Fruit fly (Drosophila melanogaster) whole organism, prepupa: ENCODE measurements around the gene Jon65Aiv.

Experiments
- Blimp-1 ChIP-seq: fragments of 200-800 bp; sonication (Bioruptor generic); optimal IDR thresholded peaks from 3 replicates; lab custom pipeline; 2017; ENCODE audit warnings: missing biosample characterization, missing genetic modification characterization, mild to moderate bottlenecking, moderate library complexity, missing genetic modification reagents
- CG10631 ChIP-seq: fragments of 200-800 bp; sonication (Bioruptor generic); optimal IDR thresholded peaks from 2 replicates; lab custom pipeline; 2016; ENCODE audit warnings: missing biosample characterization, missing genetic modification characterization
- CG10669 ChIP-seq: fragments of 200-800 bp; sonication (Bioruptor generic); optimal IDR thresholded peaks from 3 replicates; lab custom pipeline; 2018; ENCODE audit warnings: missing biosample characterization, mild to moderate bottlenecking, missing genetic modification characterization, moderate library complexity
- CG11294 ChIP-seq: fragments of 200-800 bp; sonication (Bioruptor generic); IDR thresholded peaks from 2 replicates; pipeline ENCODE4 v1.3.6; 2022; ENCODE audit warnings: missing biosample characterization, missing genetic modification characterization
- CG11902 ChIP-seq: fragments of 200-800 bp; sonication (Bioruptor generic); optimal IDR thresholded peaks from 3 replicates; lab custom pipeline; 2016; ENCODE audit warnings: missing biosample characterization, missing genetic modification characterization
- CG15336 ChIP-seq: fragments of 200-800 bp; sonication (Bioruptor generic); IDR thresholded peaks from 2 replicates; pipeline ENCODE4 v1.3.6; 2022; ENCODE audit warnings: missing biosample characterization, missing genetic modification characterization
- CG1621 ChIP-seq: fragments of 200-800 bp; sonication (Bioruptor generic); optimal IDR thresholded peaks from 3 replicates; lab custom pipeline; 2018; ENCODE audit warnings: missing biosample characterization, mild to moderate bottlenecking, missing genetic modification characterization
- CG34406 ChIP-seq: fragments of 200-800 bp; sonication (Bioruptor generic); optimal IDR thresholded peaks from 3 replicates; lab custom pipeline; 2016; ENCODE audit warnings: missing biosample characterization, missing genetic modification characterization
- CG3919 ChIP-seq: fragments of 200-800 bp; sonication (Bioruptor generic); optimal IDR thresholded peaks from 3 replicates; lab custom pipeline; 2016; ENCODE audit warnings: missing biosample characterization, missing genetic modification characterization
- CG4318 ChIP-seq: fragments of 200-800 bp; sonication (Bioruptor generic); optimal IDR thresholded peaks from 3 replicates; lab custom pipeline; 2017; ENCODE audit warnings: missing biosample characterization, mild to moderate bottlenecking, missing genetic modification characterization
- CG6276 ChIP-seq: fragments of 200-800 bp; sonication (Bioruptor generic); optimal IDR thresholded peaks from 2 replicates; lab custom pipeline; 2017; ENCODE audit warnings: missing biosample characterization, mild to moderate bottlenecking, missing genetic modification characterization
- CG6792 ChIP-seq: fragments of 200-800 bp; sonication (Bioruptor generic); optimal IDR thresholded peaks from 3 replicates; lab custom pipeline; 2016; ENCODE audit warnings: missing biosample characterization, missing genetic modification characterization
- CG7368 ChIP-seq: fragments of 200-800 bp; sonication (Bioruptor generic); optimal IDR thresholded peaks from 3 replicates; lab custom pipeline; 2016; ENCODE audit warnings: missing biosample characterization, missing genetic modification characterization
- CG8319 ChIP-seq: fragments of 200-800 bp; sonication (Bioruptor generic); optimal IDR thresholded peaks from 3 replicates; lab custom pipeline; 2016; ENCODE audit warnings: missing biosample characterization, missing genetic modification characterization
- Eip93F ChIP-seq: fragments of 200-800 bp; sonication (Bioruptor generic); optimal IDR thresholded peaks from 2 replicates; lab custom pipeline; 2016; ENCODE audit warnings: missing biosample characterization, mild to moderate bottlenecking, missing genetic modification characterization
- Ets96B ChIP-seq: fragments of 200-800 bp; optimal IDR thresholded peaks from 2 replicates; lab custom pipeline; 2019; ENCODE audit warnings: missing biosample characterization, mild to moderate bottlenecking, missing genetic modification characterization, moderate library complexity
- Lpt ChIP-seq: fragments of 200-800 bp; sonication (Bioruptor generic); optimal IDR thresholded peaks from 3 replicates; lab custom pipeline; 2016; ENCODE audit warnings: missing biosample characterization, missing genetic modification characterization
- Met ChIP-seq: fragments of 200-800 bp; sonication (Bioruptor generic); optimal IDR thresholded peaks from 3 replicates; lab custom pipeline; 2016; ENCODE audit warnings: missing biosample characterization, missing genetic modification characterization
- OdsH ChIP-seq: fragments of 200-800 bp; sonication (Bioruptor generic); optimal IDR thresholded peaks from 3 replicates; lab custom pipeline; 2016; ENCODE audit warnings: missing biosample characterization, missing genetic modification characterization
- Sox14 ChIP-seq: fragments of 200-800 bp; sonication (Bioruptor generic); optimal IDR thresholded peaks from 3 replicates; lab custom pipeline; 2016; ENCODE audit warnings: missing biosample characterization, missing genetic modification characterization
- achi ChIP-seq: fragments of 200-800 bp; sonication (Bioruptor generic); optimal IDR thresholded peaks from 3 replicates; lab custom pipeline; 2016; ENCODE audit warnings: missing biosample characterization, missing genetic modification characterization
- acj6 ChIP-seq: fragments of 200-800 bp; sonication (Bioruptor generic); optimal IDR thresholded peaks from 3 replicates; lab custom pipeline; 2016; ENCODE audit warnings: missing biosample characterization, missing genetic modification characterization
- dac ChIP-seq: fragments of 200-800 bp; sonication (Bioruptor generic); optimal IDR thresholded peaks from 2 replicates; lab custom pipeline; 2017; ENCODE audit warnings: missing biosample characterization, mild to moderate bottlenecking, missing genetic modification characterization
- eg ChIP-seq: fragments of 200-800 bp; sonication (Bioruptor generic); IDR thresholded peaks from 3 replicates; pipeline ENCODE4 v1.3.6; 2022; ENCODE audit warnings: missing biosample characterization, missing genetic modification characterization
- esn ChIP-seq: fragments of 200-800 bp; sonication (Bioruptor generic); optimal IDR thresholded peaks from 2 replicates; lab custom pipeline; 2016; ENCODE audit warnings: missing biosample characterization, mild to moderate bottlenecking, missing genetic modification characterization, moderate library complexity
- fd59A ChIP-seq: fragments of 200-800 bp; sonication (Bioruptor generic); optimal IDR thresholded peaks from 2 replicates; lab custom pipeline; 2017; ENCODE audit warnings: missing biosample characterization, mild to moderate bottlenecking, missing genetic modification characterization, missing genetic modification reagents
- lz ChIP-seq: fragments of 200-800 bp; sonication (Bioruptor generic); optimal IDR thresholded peaks from 3 replicates; lab custom pipeline; 2016; ENCODE audit warnings: missing biosample characterization, missing genetic modification characterization
- net ChIP-seq: fragments of 200-800 bp; sonication (Bioruptor generic); optimal IDR thresholded peaks from 3 replicates; lab custom pipeline; 2016; ENCODE audit warnings: missing biosample characterization, missing genetic modification characterization
- salr ChIP-seq, 2 experiments: fragments of 200-800 bp; sonication (Bioruptor generic); optimal IDR thresholded peaks; 3 replicates each; lab custom pipeline; 2016 to 2018; ENCODE audit warnings: missing biosample characterization in 2 of 2, missing genetic modification characterization in 2 of 2, mild to moderate bottlenecking in 1 of 2
- spab ChIP-seq: fragments of 200-800 bp; sonication (Bioruptor generic); optimal IDR thresholded peaks from 2 replicates; lab custom pipeline; 2017; ENCODE audit warnings: missing biosample characterization, mild to moderate bottlenecking, missing genetic modification characterization, missing genetic modification reagents
- ss ChIP-seq, 2 experiments: fragments of 200-800 bp; sonication (Bioruptor generic); optimal IDR thresholded peaks; 2 replicates in 1 of 2; 3 replicates in 1 of 2; lab custom pipeline; 2017 to 2018; ENCODE audit warnings: mild to moderate bottlenecking in 2 of 2, missing biosample characterization in 2 of 2, missing genetic modification characterization in 2 of 2, moderate library complexity in 1 of 2
- svp ChIP-seq: fragments of 200-800 bp; sonication (Bioruptor generic); peaks from one replicate; lab custom pipeline; 2016; ENCODE audit warnings: missing biosample characterization, missing genetic modification characterization
- topi ChIP-seq: fragments of 200-800 bp; sonication (Bioruptor generic); optimal IDR thresholded peaks from 3 replicates; lab custom pipeline; 2016; ENCODE audit warnings: missing biosample characterization, missing genetic modification characterization
- vri ChIP-seq: fragments of 200-800 bp; sonication (Bioruptor generic); optimal IDR thresholded peaks from 3 replicates; lab custom pipeline; 2016; ENCODE audit warnings: missing biosample characterization, mild to moderate bottlenecking, missing genetic modification characterization

The Jon65Aiv gene

DNA sequence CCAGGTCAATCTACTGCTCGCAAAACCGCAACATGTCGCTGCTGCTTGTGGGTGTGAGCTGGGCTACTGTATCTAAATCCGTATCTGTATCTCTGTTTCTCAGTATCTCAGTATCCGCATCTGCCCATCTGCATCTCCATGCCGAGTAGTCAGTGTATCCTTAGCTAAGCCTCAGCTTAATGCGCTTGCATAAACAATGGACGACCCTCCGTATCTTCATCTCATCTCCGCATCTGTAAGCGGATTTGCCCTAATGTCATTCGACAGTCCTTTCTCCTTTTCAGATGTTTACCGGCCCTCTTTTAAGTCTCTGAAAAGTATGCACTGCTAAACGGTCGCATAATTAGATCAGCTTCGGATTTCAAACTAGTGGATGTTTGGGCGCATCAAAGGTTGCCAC lies 42.4 kb upstream of the Jon65Aiv start:
- no peak for TF ChIP-seq Lpt (GFP tag; lab: Kevin White, UChicago)
- TF ChIP-seq Ets96B (tag; lab: Kevin White, UChicago), result no peak
- no peak for TF ChIP-seq dac (GFP tag; lab: Kevin White, UChicago)
- no peak for TF ChIP-seq CG34406 (GFP tag; lab: Kevin White, UChicago)
- no peak for TF ChIP-seq CG6792 (GFP tag; lab: Kevin White, UChicago)
- TF ChIP-seq achi (GFP tag; lab: Kevin White, UChicago), result no peak
- no peak for TF ChIP-seq acj6 (GFP tag; lab: Kevin White, UChicago)
- no peak for TF ChIP-seq vri (GFP tag; lab: Kevin White, UChicago)
- no peak for TF ChIP-seq CG6276
- no peak for TF ChIP-seq CG7368 (GFP tag; lab: Kevin White, UChicago)
- TF ChIP-seq CG1621 (tag; lab: Kevin White, UChicago), result no peak
- no peak for TF ChIP-seq eg
- no peak for TF ChIP-seq esn (GFP tag; lab: Kevin White, UChicago)
- no peak for TF ChIP-seq lz (GFP tag; lab: Kevin White, UChicago)
- TF ChIP-seq Blimp-1, result no peak
- TF ChIP-seq OdsH (GFP tag; lab: Kevin White, UChicago), result no peak
- no peak for TF ChIP-seq Met (GFP tag; lab: Kevin White, UChicago)
- TF ChIP-seq Sox14 (GFP tag; lab: Kevin White, UChicago), result no peak
- no peak for TF ChIP-seq topi (GFP tag; lab: Kevin White, UChicago)
- no peak for TF ChIP-seq CG3919 (GFP tag; lab: Kevin White, UChicago)

DNA sequence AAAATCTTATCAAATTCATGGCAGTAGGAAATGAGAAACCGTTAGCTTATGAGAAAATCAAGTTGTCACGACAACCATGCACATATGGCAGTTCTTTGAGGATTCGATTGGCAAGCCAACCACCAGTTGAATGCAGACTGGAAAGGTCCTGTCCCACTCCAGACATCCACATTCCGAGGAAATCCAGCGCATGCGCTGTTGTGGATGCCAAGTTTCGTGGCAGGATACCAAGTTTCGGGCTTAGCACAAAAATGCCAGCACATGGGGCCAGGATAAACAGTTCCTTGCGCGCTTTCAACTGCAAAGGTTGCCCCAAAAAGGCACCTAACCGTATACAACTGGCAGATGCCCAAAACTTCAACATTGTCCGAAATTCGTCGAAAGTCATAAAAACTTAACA lies 42.0 kb upstream of the Jon65Aiv start, which contains the start of gene PVRAP:
PVRAP (plus strand) TSS at position 273 of the 400 bp plus-strand sequence.
- TF ChIP-seq lz (GFP tag; lab: Kevin White, UChicago), result no peak
- TF ChIP-seq CG10631, result no peak
- no peak for TF ChIP-seq CG8319
- no peak for TF ChIP-seq CG34406 (GFP tag; lab: Kevin White, UChicago)
- TF ChIP-seq Eip93F (GFP tag; lab: Kevin White, UChicago), result no peak
- no peak for TF ChIP-seq CG4318 (GFP tag; lab: Kevin White, UChicago)

DNA sequence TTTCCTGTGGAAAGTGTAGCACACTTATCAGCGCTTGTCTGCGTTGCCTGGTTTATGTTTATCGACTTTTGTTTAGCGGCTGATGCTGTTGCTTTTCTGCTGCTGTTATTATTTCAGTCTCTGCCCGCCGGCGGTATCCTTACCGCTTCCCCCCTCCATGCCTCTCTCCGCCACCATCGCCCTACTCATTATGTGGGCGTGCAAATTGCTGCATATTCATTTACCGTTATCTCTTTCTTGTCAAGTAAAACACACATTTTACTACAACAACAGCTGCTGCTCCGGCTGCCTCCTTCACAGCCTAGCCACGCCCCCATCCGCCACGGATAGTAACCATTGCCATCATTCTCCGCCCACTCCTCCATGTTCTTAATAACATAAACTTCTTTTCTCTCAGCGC lies 39.1 kb upstream of the Jon65Aiv start:
- no peak for TF ChIP-seq Eip93F (GFP tag; lab: Kevin White, UChicago)
- TF ChIP-seq CG10669 (GFP tag; lab: Kevin White, UChicago), result no peak
- no peak for TF ChIP-seq achi (GFP tag; lab: Kevin White, UChicago)
- TF ChIP-seq lz (GFP tag; lab: Kevin White, UChicago), result no peak
- TF ChIP-seq svp, result no peak
- TF ChIP-seq CG3919 (GFP tag; lab: Kevin White, UChicago), result no peak
- TF ChIP-seq CG1621 (tag; lab: Kevin White, UChicago), result no peak
- no peak for TF ChIP-seq salr (GFP tag; optimal IDR thresholded peaks at IDR 0.05; lab: Kevin White, UChicago)
- TF ChIP-seq spab (GFP tag; lab: Kevin White, UChicago), result no peak
- no peak for TF ChIP-seq Ets96B (tag; lab: Kevin White, UChicago)
- no peak for TF ChIP-seq topi (GFP tag; lab: Kevin White, UChicago)
- no peak for TF ChIP-seq CG8319
- no peak for TF ChIP-seq CG34406 (GFP tag; lab: Kevin White, UChicago)
- no peak for TF ChIP-seq CG15336
- TF ChIP-seq net, result no peak
- no peak for TF ChIP-seq CG11902 (GFP tag; lab: Kevin White, UChicago)
- no peak for TF ChIP-seq CG4318 (GFP tag; lab: Kevin White, UChicago)

DNA sequence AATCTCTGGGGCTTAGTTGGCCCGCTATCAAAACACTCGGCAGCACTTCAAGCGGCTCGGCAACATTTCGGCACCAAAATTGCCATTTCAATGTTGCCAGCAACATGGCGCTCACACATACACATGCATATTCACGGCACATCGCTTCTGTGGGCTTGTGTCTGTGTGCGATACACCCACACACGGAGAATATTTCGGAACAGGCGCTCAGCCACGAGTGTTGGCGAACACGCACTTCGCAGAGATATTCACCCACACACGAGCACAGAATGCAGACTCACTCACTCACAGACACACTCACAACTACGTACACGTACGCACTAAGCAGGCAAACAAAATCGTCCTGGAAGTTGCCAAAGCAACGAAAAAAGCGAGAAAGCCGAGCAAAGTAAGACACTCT lies 38.0 kb upstream of the Jon65Aiv start:
- TF ChIP-seq ss (GFP tag; optimal IDR thresholded peaks at IDR 0.05; lab: Kevin White, UChicago), result no peak
- TF ChIP-seq fd59A (GFP tag; lab: Kevin White, UChicago), result no peak
- TF ChIP-seq CG15336, result no peak
- TF ChIP-seq CG11294, result no peak
